Worm (Caenorhabditis elegans): ENCODE data around the gene Y51A2B.4.

- TF ChIP-seq ama-1 (optimal IDR thresholded peaks at IDR 0.05) (no peak), ama-1 (GFP tag; optimal IDR thresholded peaks at IDR 0.05) (no peak), egl-44 (GFP tag; IDR thresholded peaks at IDR 0.05) (no peak), mxl-1 (tag; optimal IDR thresholded peaks at IDR 0.05) (no peak), xnd-1 (tag; optimal IDR thresholded peaks at IDR 0.05) (no peak), dpff-1 (tag; optimal IDR thresholded peaks at IDR 0.05) (no peak), hsf-1 (GFP tag; IDR thresholded peaks at IDR 0.05) (no peak), F55B11.4 (tag; optimal IDR thresholded peaks at IDR 0.05; ENCODE audit: borderline replicate concordance, insufficient read depth) (no peak), sea-2 (GFP tag; IDR thresholded peaks at IDR 0.05) (no peak), zfh-2 (GFP tag; conservative IDR thresholded peaks at IDR 0.05) (no peak), unc-62 (GFP tag; optimal IDR thresholded peaks at IDR 0.05) (no peak)
Observed at ce11 chrV:18378819-18379218, 10.1 kb downstream of the Y51A2B.4 start, which contains the start of gene Y51A2B.8.
